Fruit fly (Drosophila melanogaster) whole organism, adult: ENCODE results near the gene CG8851.

Experiments
- Crg-1 ChIP-seq: fragments of 200-800 bp; sonication (Bioruptor generic); optimal IDR thresholded peaks from 2 replicates; lab custom pipeline; 2016; ENCODE audit warnings: missing biosample characterization, missing genetic modification characterization
- kay ChIP-seq: fragments of 200-800 bp; sonication (Bioruptor generic); peaks from one replicate; lab custom pipeline; 2016; ENCODE audit warnings: missing biosample characterization, missing genetic modification characterization, borderline replicate concordance

- no peak for TF ChIP-seq kay (GFP tag; lab: Kevin White, UChicago)
- TF ChIP-seq Crg-1 (GFP tag; lab: Kevin White, UChicago) = no peak
These were observed 10.8 kb downstream of the CG8851 start, which contains the start of the genes Spindly and IFT57 for dm6 chr2L:3530186-3530832.
